Fruit fly (Drosophila melanogaster) whole organism, embryonic: ENCODE data around the gene Pgd.
A peak's percentile ranks its signal among the peaks of the same experiment; 100 is the strongest.

Experiments used
- Adf1 ChIP-seq: fragments of 200-800 bp; sonication (Bioruptor generic); IDR thresholded peaks from 2 replicates; pipeline ENCODE4 v1.3.6; 2022; ENCODE audit warnings: missing biosample characterization, missing genetic modification characterization
- B-H2 ChIP-seq: fragments of 200-800 bp; sonication (Bioruptor generic); optimal IDR thresholded peaks from 2 replicates; lab custom pipeline; 2018; ENCODE audit warnings: missing biosample characterization, mild to moderate bottlenecking, missing genetic modification characterization
- CG12104 ChIP-seq: fragments of 200-800 bp; sonication (Bioruptor generic); optimal IDR thresholded peaks from 3 replicates; lab custom pipeline; 2016; ENCODE audit warnings: missing biosample characterization, missing genetic modification characterization
- CG12155 ChIP-seq: fragments of 200-800 bp; sonication (Bioruptor generic); optimal IDR thresholded peaks from 3 replicates; lab custom pipeline; 2016; ENCODE audit warnings: missing biosample characterization, missing genetic modification characterization
- CG14014 ChIP-seq: fragments of 200-800 bp; sonication (Bioruptor generic); IDR thresholded peaks from 2 replicates; pipeline ENCODE4 v1.3.6; 2022; ENCODE audit warnings: missing biosample characterization, missing genetic modification characterization
- CG15011 ChIP-seq: fragments of 200-800 bp; sonication (Bioruptor generic); optimal IDR thresholded peaks from 3 replicates; lab custom pipeline; 2018; ENCODE audit warnings: missing biosample characterization, mild to moderate bottlenecking, missing genetic modification characterization
- CG15073 ChIP-seq: fragments of 200-800 bp; sonication (Bioruptor generic); optimal IDR thresholded peaks from 2 replicates; lab custom pipeline; 2016; ENCODE audit warnings: missing biosample characterization, missing genetic modification characterization
- CG1529 ChIP-seq: fragments of 200-800 bp; sonication (Bioruptor generic); optimal IDR thresholded peaks from 3 replicates; lab custom pipeline; 2018; ENCODE audit warnings: missing biosample characterization, missing genetic modification characterization
- CG17328 ChIP-seq: fragments of 200-800 bp; sonication (Bioruptor generic); IDR thresholded peaks from 2 replicates; pipeline ENCODE4 v1.3.6; 2022; ENCODE audit warnings: missing biosample characterization, missing genetic modification characterization
- CG17568 ChIP-seq: fragments of 200-800 bp; sonication (Bioruptor generic); optimal IDR thresholded peaks from 2 replicates; lab custom pipeline; 2018; ENCODE audit warnings: missing biosample characterization, mild to moderate bottlenecking, missing genetic modification characterization, moderate library complexity
- CG30403 ChIP-seq: fragments of 200-800 bp; sonication (Bioruptor generic); optimal IDR thresholded peaks from 3 replicates; lab custom pipeline; 2016; ENCODE audit warnings: missing biosample characterization, missing genetic modification characterization
- CG3163 ChIP-seq: fragments of 200-800 bp; sonication (Bioruptor generic); optimal IDR thresholded peaks from 3 replicates; lab custom pipeline; 2016; ENCODE audit warnings: missing biosample characterization, missing genetic modification characterization
- CG7372 ChIP-seq: fragments of 200-800 bp; sonication (Bioruptor generic); IDR thresholded peaks from 2 replicates; pipeline ENCODE4 v1.3.6; 2022; ENCODE audit warnings: missing biosample characterization, missing genetic modification characterization
- CG9797 ChIP-seq: fragments of 200-800 bp; sonication (Bioruptor generic); optimal IDR thresholded peaks from 3 replicates; lab custom pipeline; 2018; ENCODE audit warnings: missing biosample characterization, mild to moderate bottlenecking, missing genetic modification characterization
- CoRest ChIP-seq: fragments of 200-800 bp; sonication (Bioruptor generic); optimal IDR thresholded peaks from 3 replicates; lab custom pipeline; 2018; ENCODE audit warnings: missing biosample characterization, mild to moderate bottlenecking, missing genetic modification characterization, moderate library complexity
- D19B ChIP-seq: fragments of 200-800 bp; sonication (Bioruptor generic); optimal IDR thresholded peaks from 2 replicates; lab custom pipeline; 2017; ENCODE audit warnings: missing biosample characterization, mild to moderate bottlenecking, missing genetic modification characterization
- Fer2 ChIP-seq: fragments of 200-800 bp; sonication (Bioruptor generic); optimal IDR thresholded peaks from 2 replicates; lab custom pipeline; 2018; ENCODE audit warnings: missing biosample characterization, mild to moderate bottlenecking, missing genetic modification characterization, moderate library complexity
- HmgD ChIP-seq: fragments of 200-800 bp; sonication (Bioruptor generic); optimal IDR thresholded peaks from 3 replicates; lab custom pipeline; 2016; ENCODE audit warnings: missing biosample characterization, missing genetic modification characterization
- Hmx ChIP-seq: fragments of 200-800 bp; sonication (Bioruptor generic); optimal IDR thresholded peaks from 2 replicates; lab custom pipeline; 2016; ENCODE audit warnings: missing biosample characterization, missing genetic modification characterization
- Hr51 ChIP-seq, 2 experiments: fragments of 200-800 bp; sonication (Bioruptor generic); optimal IDR thresholded peaks; 2 replicates in 1 of 2; 3 replicates in 1 of 2; lab custom pipeline; 2016 to 2018; ENCODE audit warnings: missing biosample characterization in 2 of 2, missing genetic modification characterization in 2 of 2, mild to moderate bottlenecking in 1 of 2, moderate library complexity in 1 of 2
- Hr78 ChIP-seq, 2 experiments: fragments of 200-800 bp in 1 of 2; fragments of >200 bp in 1 of 2; sonication (Bioruptor generic) in 1 of 2; optimal IDR thresholded peaks; 2 replicates each; lab custom pipeline; 2017 to 2019; ENCODE audit warnings: missing biosample characterization in 2 of 2, missing genetic modification characterization in 2 of 2, mild to moderate bottlenecking in 1 of 2, moderate library complexity in 1 of 2
- MESR4 ChIP-seq: fragments of 200-800 bp; sonication (Bioruptor generic); optimal IDR thresholded peaks from 2 replicates; lab custom pipeline; 2018; ENCODE audit warnings: missing biosample characterization, mild to moderate bottlenecking, missing genetic modification characterization, moderate library complexity
- Nf-YA ChIP-seq: fragments of 200-800 bp; sonication (Bioruptor generic); IDR thresholded peaks from 2 replicates; pipeline ENCODE4 v1.3.6; 2022; ENCODE audit warnings: missing biosample characterization, missing genetic modification characterization
- Pdp1 ChIP-seq, 2 experiments: fragments of 200-800 bp; sonication (Bioruptor generic); optimal IDR thresholded peaks; 3 replicates each; lab custom pipeline; 2016; ENCODE audit warnings: missing biosample characterization in 2 of 2, missing genetic modification characterization in 2 of 2, mild to moderate bottlenecking in 1 of 2, moderate library complexity in 1 of 2
- TFAM ChIP-seq: fragments of 200-800 bp; sonication (Bioruptor generic); optimal IDR thresholded peaks from 2 replicates; lab custom pipeline; 2017; ENCODE audit warnings: missing biosample characterization, missing genetic modification characterization, inconsistent platforms
- Tbp ChIP-seq: fragments of >200 bp; optimal IDR thresholded peaks from 2 replicates; lab custom pipeline; 2018; ENCODE audit warnings: missing biosample characterization, missing genetic modification characterization
- ab ChIP-seq: fragments of 200-800 bp; sonication (Bioruptor generic); optimal IDR thresholded peaks from 2 replicates; lab custom pipeline; 2016; ENCODE audit warnings: missing biosample characterization, missing genetic modification characterization
- ato ChIP-seq: fragments of 200-800 bp; sonication (Bioruptor generic); IDR thresholded peaks from 2 replicates; pipeline ENCODE4 v1.3.6; 2022; ENCODE audit warnings: missing biosample characterization, missing genetic modification characterization; ENCODE audit not compliant: partially characterized antibody
- cas ChIP-seq: fragments of 200-800 bp; sonication (Bioruptor generic); IDR thresholded peaks from 2 replicates; pipeline ENCODE4 v1.3.6; 2022; ENCODE audit warnings: missing biosample characterization, missing genetic modification characterization
- chinmo ChIP-seq: fragments of 200-800 bp; sonication (Bioruptor generic); IDR thresholded peaks from 4 replicates; pipeline ENCODE4 v1.3.6; 2022; ENCODE audit warnings: missing biosample characterization, missing genetic modification characterization; ENCODE audit not compliant: partially characterized antibody
- croc ChIP-seq: fragments of 200-800 bp; sonication (Bioruptor generic); conservative IDR thresholded peaks from 3 replicates; pipeline ENCODE4 v1.3.6; 2022; ENCODE audit warnings: missing biosample characterization, missing genetic modification characterization
- crp ChIP-seq, 2 experiments: fragments of 200-800 bp; sonication (Bioruptor generic); optimal IDR thresholded peaks; 2 replicates in 1 of 2; 3 replicates in 1 of 2; lab custom pipeline; 2017; ENCODE audit warnings: missing biosample characterization in 2 of 2, missing genetic modification characterization in 2 of 2, mild to moderate bottlenecking in 1 of 2, moderate library complexity in 1 of 2
- dysf ChIP-seq: fragments of 200-800 bp; sonication (Bioruptor generic); IDR thresholded peaks from 3 replicates; pipeline ENCODE4 v1.3.6; 2022; ENCODE audit warnings: missing biosample characterization, missing genetic modification characterization
- fd64A ChIP-seq: fragments of 200-800 bp; sonication (Bioruptor generic); optimal IDR thresholded peaks from 3 replicates; lab custom pipeline; 2018; ENCODE audit warnings: missing biosample characterization, mild to moderate bottlenecking, missing genetic modification characterization
- gce ChIP-seq: fragments of 200-800 bp; sonication (Bioruptor generic); IDR thresholded peaks from 3 replicates; pipeline ENCODE4 v1.3.6; 2022; ENCODE audit warnings: missing biosample characterization, missing genetic modification characterization
- gt ChIP-seq: fragments of 200-800 bp; sonication (Bioruptor generic); IDR thresholded peaks from 2 replicates; pipeline ENCODE4 v1.3.6; 2022; ENCODE audit warnings: missing biosample characterization, missing genetic modification characterization
- hth ChIP-seq: fragments of >200 bp; optimal IDR thresholded peaks from 2 replicates; lab custom pipeline; 2017; ENCODE audit warnings: inconsistent platforms
- nau ChIP-seq: fragments of 200-800 bp; sonication (Bioruptor generic); optimal IDR thresholded peaks from 3 replicates; lab custom pipeline; 2017; ENCODE audit warnings: missing biosample characterization, mild to moderate bottlenecking, missing genetic modification characterization, missing genetic modification reagents
- odd ChIP-seq: fragments of 200-800 bp; sonication (Bioruptor generic); optimal IDR thresholded peaks from 2 replicates; lab custom pipeline; 2017; ENCODE audit warnings: missing biosample characterization, mild to moderate bottlenecking, missing genetic modification characterization
- pan ChIP-seq, 4 experiments: fragments of >200 bp in 3 of 4; fragments of 200-800 bp in 1 of 4; sonication (Bioruptor generic) in 1 of 4; optimal IDR thresholded peaks in 3 of 4; IDR thresholded peaks in 1 of 4; 2 replicates each; pipeline versions ENCODE4 v1.3.6 to Lab custom; 2017 to 2022; ENCODE audit warnings: missing biosample characterization in 2 of 4, missing genetic modification characterization in 2 of 4, mixed read lengths in 1 of 4
- pita ChIP-seq: fragments of 200-800 bp; sonication (Bioruptor generic); optimal IDR thresholded peaks from 2 replicates; lab custom pipeline; 2017; ENCODE audit warnings: missing biosample characterization, mild to moderate bottlenecking, missing genetic modification characterization
- prd ChIP-seq, 3 experiments: fragments of >200 bp in 2 of 3; fragments of 200-800 bp in 1 of 3; sonication (Bioruptor generic) in 1 of 3; optimal IDR thresholded peaks in 2 of 3; IDR thresholded peaks in 1 of 3; 2 replicates in 2 of 3; 3 replicates in 1 of 3; pipeline versions ENCODE4 v1.3.6 to Lab custom; 2017 to 2022; ENCODE audit warnings: missing biosample characterization in 1 of 3, missing genetic modification characterization in 1 of 3
- psq ChIP-seq: fragments of 200-800 bp; sonication (Bioruptor generic); optimal IDR thresholded peaks from 2 replicates; lab custom pipeline; 2017; ENCODE audit warnings: missing biosample characterization, missing genetic modification characterization
- ranshi ChIP-seq: fragments of 200-800 bp; sonication (Bioruptor generic); IDR thresholded peaks from 2 replicates; pipeline ENCODE4 v1.3.6; 2022; ENCODE audit warnings: missing biosample characterization, missing genetic modification characterization
- salm ChIP-seq: fragments of 200-800 bp; sonication (Bioruptor generic); optimal IDR thresholded peaks from 2 replicates; lab custom pipeline; 2018; ENCODE audit warnings: missing biosample characterization, mild to moderate bottlenecking, missing genetic modification characterization
- tin ChIP-seq: fragments of 200-800 bp; sonication (Bioruptor generic); optimal IDR thresholded peaks from 3 replicates; lab custom pipeline; 2016; ENCODE audit warnings: missing biosample characterization, missing genetic modification characterization
- vvl ChIP-seq: fragments of 200-800 bp; sonication (Bioruptor generic); IDR thresholded peaks from 2 replicates; pipeline ENCODE4 v1.3.6; 2022; ENCODE audit warnings: missing biosample characterization, missing genetic modification characterization
- zfh1 ChIP-seq: fragments of 200-800 bp; sonication (Bioruptor generic); IDR thresholded peaks from 3 replicates; pipeline ENCODE4 v1.3.6; 2022; ENCODE audit warnings: missing biosample characterization, missing genetic modification characterization

The Pgd gene

dm6 chrX:2136831-2137452 lies 8.0 kb upstream of the Pgd start (continued):
- TF ChIP-seq gce (GFP tag; lab: Robert Waterston, UW) (peak; percentile 100), Nf-YA (GFP tag; lab: Robert Waterston, UW) (peak; percentile 100), tin (GFP tag; lab: Kevin White, UChicago) (peak; percentile 100), CG17328 (peak; percentile 100), B-H2 (GFP tag; lab: Kevin White, UChicago) (peak; percentile 99), MESR4 (GFP tag; lab: Kevin White, UChicago) (peak; percentile 96), odd (GFP tag; lab: Kevin White, UChicago) (peak; percentile 99), CG15011 (GFP tag; lab: Kevin White, UChicago) (peak; percentile 100), CG3163 (GFP tag; lab: Kevin White, UChicago) (peak; percentile 96), Fer2 (peak; percentile 100), CG1529 (peak; percentile 100), CoRest (peak; percentile 100), hth (lab: Kevin White, UChicago) (no peak), HmgD (GFP tag; lab: Kevin White, UChicago) (peak; percentile 100), TFAM (GFP tag; lab: Kevin White, UChicago) (peak; percentile 98), CG7372 (GFP tag; lab: Robert Waterston, UW) (peak; percentile 100), croc (GFP tag; lab: Robert Waterston, UW) (peak; percentile 100), Hmx (GFP tag; lab: Kevin White, UChicago) (peak; percentile 98), CG12104 (GFP tag; lab: Kevin White, UChicago) (peak; percentile 100), CG9797 (GFP tag; lab: Kevin White, UChicago) (peak; percentile 82), pan (optimal IDR thresholded peaks at IDR 0.05; lab: Kevin White, UChicago) (peak in 1 of 2 experiments; percentile 84), pan (GFP tag; optimal IDR thresholded peaks at IDR 0.05 in 1 of 2, IDR thresholded peaks at IDR 0.05 in 1 of 2) (peak; percentile 85 to 100), CG12155 (peak; percentile 99), ranshi (GFP tag; lab: Robert Waterston, UW) (peak; percentile 100), CG14014 (peak; percentile 100), prd (optimal IDR thresholded peaks at IDR 0.05; lab: Kevin White, UChicago) (no peak), prd (GFP tag; IDR thresholded peaks at IDR 0.05; lab: Robert Waterston, UW) (peak; percentile 100), Tbp (GFP tag; lab: Kevin White, UChicago) (no peak), vvl (GFP tag; lab: Robert Waterston, UW) (peak; percentile 100), Adf1 (GFP tag; lab: Robert Waterston, UW) (peak; percentile 93), ab (GFP tag; lab: Kevin White, UChicago) (peak; percentile 100), cas (GFP tag; lab: Robert Waterston, UW) (peak; percentile 100), CG17568 (GFP tag; lab: Kevin White, UChicago) (peak; percentile 100), chinmo (GFP tag; lab: Robert Waterston, UW) (peak; percentile 97; the same call in 3 of the 4 replicates), Pdp1 (GFP tag; optimal IDR thresholded peaks at IDR 0.05; lab: Kevin White, UChicago) (peak; percentile 100), CG15073 (peak; percentile 95), Hr78 (GFP tag; optimal IDR thresholded peaks at IDR 0.05; lab: Kevin White, UChicago) (peak in 1 of 2 experiments; percentile 95), D19B (GFP tag; lab: Kevin White, UChicago) (peak; percentile 100), CG30403 (GFP tag; lab: Kevin White, UChicago) (peak; percentile 100), nau (GFP tag; lab: Kevin White, UChicago) (peak; percentile 99), gt (GFP tag; lab: Robert Waterston, UW) (peak; percentile 100), salm (tag; lab: Kevin White, UChicago) (peak; percentile 99), crp (GFP tag; optimal IDR thresholded peaks at IDR 0.05; lab: Kevin White, UChicago) (peak; percentile 80 to 81), psq (GFP tag; lab: Kevin White, UChicago) (peak; percentile 98), dysf (GFP tag; lab: Robert Waterston, UW) (peak; percentile 100), ato (GFP tag; lab: Robert Waterston, UW) (peak; percentile 28; the same call in 1 of the 2 replicates), pita (GFP tag; lab: Kevin White, UChicago) (no peak), Hr51 (GFP tag; optimal IDR thresholded peaks at IDR 0.05; lab: Kevin White, UChicago) (peak; percentile 100), zfh1 (GFP tag; lab: Robert Waterston, UW) (peak; percentile 100), fd64A (GFP tag; lab: Kevin White, UChicago) (peak; percentile 100)
